Fruit fly (Drosophila melanogaster): ENCODE measurements around the gene CG13063.

DNA sequence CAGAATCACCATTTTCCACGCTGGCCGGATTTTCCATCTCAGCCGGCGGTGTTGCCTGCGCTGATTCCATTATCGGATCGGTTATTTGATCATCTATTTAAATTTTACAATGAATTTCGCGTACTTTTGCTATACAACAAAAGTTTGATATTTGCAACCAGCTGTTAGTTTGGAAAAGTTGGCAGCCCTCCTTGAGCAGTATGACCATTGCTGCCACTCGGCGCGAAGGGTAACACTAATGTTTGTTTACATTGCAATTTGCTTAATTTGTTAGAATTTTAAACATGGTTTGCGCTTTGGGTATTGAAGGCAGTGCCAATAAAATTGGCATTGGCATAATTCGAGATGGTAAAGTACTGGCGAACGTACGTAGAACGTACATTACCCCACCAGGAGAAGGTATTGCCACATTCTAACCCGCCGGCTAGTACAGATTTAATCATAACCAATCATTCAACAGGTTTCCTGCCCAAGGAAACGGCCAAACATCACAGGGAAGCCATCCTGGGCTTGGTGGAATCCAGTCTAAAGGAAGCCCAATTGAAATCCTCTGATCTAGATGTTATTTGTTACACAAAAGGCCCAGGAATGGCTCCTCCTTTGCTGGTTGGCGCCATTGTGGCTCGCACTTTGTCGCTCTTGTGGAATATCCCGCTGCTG lies 45.5 kb downstream of the CG13063 start, which contains the start of the genes Golgin104 and Tcs3:
- TF ChIP-seq ovo (GFP tag; optimal IDR thresholded peaks at IDR 0.05) (no peak), Clk (GFP tag; optimal IDR thresholded peaks at IDR 0.05) (no peak), Mnt (GFP tag; optimal IDR thresholded peaks at IDR 0.05) (no peak), CG7045 (GFP tag; optimal IDR thresholded peaks at IDR 0.05) (no peak), cnc (optimal IDR thresholded peaks at IDR 0.05) (no peak), CG11617 (GFP tag; optimal IDR thresholded peaks at IDR 0.05) (no peak), toe (GFP tag; optimal IDR thresholded peaks at IDR 0.05) (no peak), CG33017 (tag; optimal IDR thresholded peaks at IDR 0.05) (no peak), CG12768 (GFP tag; optimal IDR thresholded peaks at IDR 0.05) (no peak)
